Fruit fly (Drosophila melanogaster): ENCODE results near the gene CG31431.

CG31431 gene

dm6 chr3R:21832203-21832602 is 38.3 kb upstream of the CG31431 start, which contains the start of gene Gr93a:
Gene Gr93a, plus strand, starts transcription at chr3R:21832503.
- no peak for TF ChIP-seq noc (tag; optimal IDR thresholded peaks at IDR 0.05)

- no peak for TF ChIP-seq noc (tag; optimal IDR thresholded peaks at IDR 0.05)
These were observed 36.0 kb upstream of the CG31431 start for dm6 chr3R:21834234-21835070.

DNA sequence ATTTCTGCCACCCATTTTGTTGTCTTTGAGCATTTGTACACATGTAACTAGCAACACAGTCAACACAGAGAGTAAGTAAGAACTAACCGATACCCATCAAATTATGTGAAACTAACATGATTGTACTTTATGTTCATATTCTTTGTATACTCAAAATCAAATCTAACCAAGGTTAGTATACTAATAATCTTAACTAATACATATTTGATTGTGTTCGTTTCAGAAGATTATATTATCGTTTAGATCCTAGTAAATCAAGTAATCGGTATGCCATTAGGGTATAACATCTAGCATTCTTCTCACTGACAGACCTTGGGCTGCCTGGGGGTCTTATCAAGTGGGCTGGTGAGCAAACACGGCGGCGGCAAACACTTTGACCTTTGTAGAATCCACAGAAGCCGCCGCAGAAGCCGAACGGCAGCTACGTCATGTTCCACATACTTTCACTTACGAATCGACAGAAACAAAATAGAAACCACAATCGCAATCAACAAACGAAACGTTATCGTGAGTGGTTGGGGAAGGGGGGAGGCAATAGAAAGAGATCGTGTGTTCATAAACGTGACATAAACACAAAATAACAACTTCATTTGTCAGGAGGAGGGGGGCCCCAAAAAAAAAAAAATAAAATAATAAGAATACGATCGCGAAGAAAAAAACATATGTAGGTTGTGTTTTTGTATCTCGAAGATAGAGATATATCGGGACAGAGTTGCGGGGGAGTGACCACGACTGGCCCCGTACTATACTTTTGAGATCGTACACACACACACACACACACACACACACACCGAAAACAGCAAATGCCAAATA is 34.9 kb upstream of the CG31431 start:
- TF ChIP-seq noc (tag; optimal IDR thresholded peaks at IDR 0.05) = no peak

DNA sequence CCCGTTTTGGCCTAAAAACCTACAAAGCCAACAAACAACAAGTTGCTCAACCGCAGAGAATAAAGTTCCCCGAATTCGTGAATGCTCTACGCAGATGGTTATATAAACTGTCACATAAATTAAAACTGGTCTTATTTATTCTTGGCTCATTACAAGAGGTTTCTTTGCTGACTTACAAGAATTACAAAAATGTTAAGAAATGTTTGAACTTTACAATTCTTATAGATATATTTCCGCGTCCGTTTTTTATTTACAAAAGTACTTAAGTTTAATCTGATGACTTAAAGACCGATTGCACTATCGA is 34.3 kb upstream of the CG31431 start:
- TF ChIP-seq noc (tag; optimal IDR thresholded peaks at IDR 0.05) = no peak

DNA sequence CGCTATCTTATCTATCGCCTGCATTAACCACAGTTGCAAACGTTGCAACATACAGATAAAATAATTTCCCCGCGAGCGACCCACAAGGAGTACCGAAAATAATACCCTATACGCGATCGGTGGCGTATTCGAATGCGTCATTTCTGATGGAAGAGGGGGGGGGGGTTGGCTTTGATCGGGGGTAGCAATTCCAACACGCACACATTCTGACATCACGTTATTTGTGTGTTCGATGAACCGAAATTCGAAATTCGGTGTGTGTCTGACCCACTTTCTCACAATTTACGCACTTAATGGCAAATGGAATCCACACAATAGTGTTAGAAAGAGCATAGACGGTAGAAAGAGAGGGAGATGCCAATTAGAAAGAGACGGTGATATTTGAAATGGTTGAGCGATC is 33.9 kb upstream of the CG31431 start:
- no peak for TF ChIP-seq noc (tag; optimal IDR thresholded peaks at IDR 0.05)

DNA sequence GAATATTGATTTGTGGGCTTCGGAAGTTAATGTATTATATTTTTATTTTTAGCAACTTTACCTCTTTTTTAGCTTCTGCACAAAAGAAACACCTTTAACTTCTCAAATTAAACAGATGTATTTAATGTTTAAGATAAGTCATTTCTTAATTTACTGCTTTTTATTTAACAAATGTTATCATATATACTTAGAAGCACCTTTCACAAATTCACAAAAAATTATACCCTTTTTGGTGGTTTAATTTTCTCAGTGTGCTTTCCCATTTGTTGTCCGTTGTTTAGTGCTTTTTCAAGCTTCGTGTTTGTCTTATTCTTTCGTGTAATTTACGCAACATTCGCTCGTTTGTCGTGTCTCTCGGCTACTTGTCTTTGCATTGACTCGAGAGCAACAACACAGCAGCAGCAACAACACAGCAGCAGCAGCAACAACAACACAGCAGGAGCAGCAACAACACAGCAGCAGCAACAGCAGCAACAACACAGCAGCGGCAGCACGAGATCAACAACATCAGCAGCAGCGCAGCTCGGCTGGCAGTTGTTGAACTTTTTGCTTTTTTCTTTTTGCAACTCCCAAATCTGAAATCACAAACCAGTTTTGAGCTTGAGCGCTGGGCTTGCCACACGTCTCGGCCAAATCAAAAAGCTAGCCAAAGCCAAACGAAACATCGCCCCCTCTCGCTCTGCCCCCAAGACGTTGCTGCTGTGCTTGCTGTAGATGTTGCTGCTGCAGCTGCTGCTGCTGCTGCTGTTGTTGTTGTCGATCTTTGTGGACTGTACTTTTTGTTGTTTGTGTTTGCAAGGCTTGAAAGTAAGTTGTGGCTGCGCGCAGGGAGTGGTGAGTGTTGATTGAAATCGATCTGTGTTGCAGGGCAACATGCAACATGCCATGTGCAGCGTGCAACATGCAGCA is 33.2 kb upstream of the CG31431 start:
- no peak for TF ChIP-seq noc (tag; optimal IDR thresholded peaks at IDR 0.05)

dm6 chr3R:21838505-21838956 is 31.9 kb upstream of the CG31431 start:
- TF ChIP-seq noc (tag; optimal IDR thresholded peaks at IDR 0.05) = no peak

dm6 chr3R:21839636-21840035 is 30.8 kb upstream of the CG31431 start:
- no peak for TF ChIP-seq noc (tag; optimal IDR thresholded peaks at IDR 0.05)

- TF ChIP-seq noc (tag; optimal IDR thresholded peaks at IDR 0.05) = no peak
These were observed 30.0 kb upstream of the CG31431 start for dm6 chr3R:21840432-21840831.

dm6 chr3R:21841474-21842376 is 28.8 kb upstream of the CG31431 start:
- TF ChIP-seq noc (tag; optimal IDR thresholded peaks at IDR 0.05) = no peak

dm6 chr3R:21843665-21844064 is 26.8 kb upstream of the CG31431 start, which contains the start of gene Gr93b:
Gene Gr93b, minus strand, starts transcription at chr3R:21843765.
- no peak for TF ChIP-seq noc (tag; optimal IDR thresholded peaks at IDR 0.05)

DNA sequence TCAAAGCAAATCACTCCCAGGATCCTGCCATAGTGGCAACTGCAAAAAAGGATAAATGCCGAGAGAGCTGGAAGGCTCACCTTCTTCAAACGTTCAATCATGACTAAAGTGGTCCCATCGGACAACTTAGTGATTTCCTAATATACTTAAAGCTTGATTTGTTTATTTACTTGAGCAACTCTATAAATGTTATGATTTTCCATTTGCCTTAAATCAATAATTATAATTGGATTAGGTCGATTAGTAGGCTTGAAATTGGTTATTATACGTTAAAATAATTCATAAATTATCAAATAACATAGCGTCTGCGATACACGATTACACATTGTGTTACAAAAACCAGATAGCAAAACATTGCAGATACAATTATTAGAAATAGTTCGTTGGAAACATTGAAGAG is 25.3 kb upstream of the CG31431 start, which contains the start of gene Gr93c:
Gene Gr93c (minus strand): TSS at position 101 of the 400 bp plus-strand sequence.
- TF ChIP-seq noc (tag; optimal IDR thresholded peaks at IDR 0.05) = no peak

DNA sequence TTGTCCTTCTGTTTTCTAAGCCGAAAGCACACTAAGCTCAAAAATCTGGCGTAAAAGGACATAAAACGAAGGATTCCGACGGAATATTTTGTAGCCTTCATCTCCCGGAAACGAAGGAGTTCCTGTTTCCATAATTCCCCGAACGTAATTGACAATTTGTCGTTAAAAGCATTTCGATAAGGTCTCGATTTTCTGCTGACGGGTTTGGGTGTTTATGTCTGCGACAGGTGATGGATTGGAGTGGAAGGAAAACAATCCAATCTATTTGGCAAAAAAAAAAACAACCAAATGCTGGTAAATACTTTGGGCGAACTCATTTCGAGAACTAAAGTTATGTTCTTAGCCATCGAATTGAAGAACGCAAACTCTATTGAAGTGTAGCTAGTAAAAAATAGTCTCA is 23.9 kb upstream of the CG31431 start, which contains the start of gene Gr93d:
Gene Gr93d (minus strand): TSS at position 101 of the 400 bp plus-strand sequence.
- no peak for TF ChIP-seq noc (tag; optimal IDR thresholded peaks at IDR 0.05)

DNA sequence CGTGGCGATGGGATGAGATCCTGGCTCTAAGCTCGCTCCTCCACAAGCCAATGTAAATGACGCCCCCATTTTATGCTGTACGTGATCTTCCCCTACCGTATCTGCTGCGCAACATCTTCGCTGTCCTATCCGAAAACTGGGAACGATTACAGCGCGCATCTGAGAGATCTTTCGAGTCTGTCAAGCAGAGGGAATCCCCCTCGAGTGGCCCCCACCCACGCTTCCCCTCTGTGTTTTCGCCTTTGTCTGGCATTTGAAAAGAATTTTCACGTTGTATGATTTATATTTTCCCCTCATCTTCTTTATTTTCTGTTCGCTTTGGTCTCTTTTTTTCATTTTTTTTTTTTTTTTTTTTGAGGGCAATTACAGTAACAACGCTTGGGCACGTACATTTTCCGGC is 23.0 kb upstream of the CG31431 start:
- TF ChIP-seq noc (tag; optimal IDR thresholded peaks at IDR 0.05) = no peak

DNA sequence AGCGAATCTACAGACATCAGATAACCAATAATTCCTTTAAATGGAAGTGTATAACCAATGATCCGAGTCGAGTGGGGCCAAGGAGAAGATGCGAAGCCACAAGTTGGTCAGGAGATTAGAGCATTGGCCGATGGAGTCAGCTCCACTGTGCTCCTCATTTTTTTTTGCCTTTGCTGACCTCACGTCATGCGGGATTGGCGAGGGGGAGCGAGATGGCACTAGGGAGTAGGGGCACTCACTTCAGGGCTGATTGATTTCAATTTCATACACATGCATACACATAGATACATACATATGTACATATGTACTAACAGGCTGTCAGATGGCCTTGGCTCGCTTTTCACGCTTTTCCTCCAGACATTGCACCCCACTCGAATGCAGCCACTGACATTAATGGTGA is 22.2 kb upstream of the CG31431 start:
- no peak for TF ChIP-seq noc (tag; optimal IDR thresholded peaks at IDR 0.05)

Measured in whole organism, larva.